Worm (Caenorhabditis elegans): Measurements from ENCODE around the gene lgx-1.

- TF ChIP-seq nhr-12 (tag; optimal IDR thresholded peaks at IDR 0.05) (no peak), egl-27 (tag; optimal IDR thresholded peaks at IDR 0.05) (no peak), unc-39 (tag; optimal IDR thresholded peaks at IDR 0.05) (no peak), fos-1 (tag; optimal IDR thresholded peaks at IDR 0.05) (no peak)
Observed at ce11 chrX:5538416-5538815, at the start of gene lgx-1.
